Fruit fly (Drosophila melanogaster): Measurements from ENCODE around the gene nau.

nau gene

dm6 chr3R:23723381-23724034, 5.4 kb upstream of the nau start (continued):
- no peak for TF ChIP-seq CG13775 (GFP tag; optimal IDR thresholded peaks at IDR 0.05)
- peak; percentile 34; the same call in 1 of the 2 replicates for TF ChIP-seq CG31441 (GFP tag; IDR thresholded peaks at IDR 0.05)
- no peak for TF ChIP-seq CG12942 (GFP tag; optimal IDR thresholded peaks at IDR 0.05)
- no peak for TF ChIP-seq Neu2 (GFP tag; optimal IDR thresholded peaks at IDR 0.05; ENCODE audit: borderline replicate concordance)
- no peak for TF ChIP-seq CG2120 (GFP tag; optimal IDR thresholded peaks at IDR 0.05)
- TF ChIP-seq ham (GFP tag; IDR thresholded peaks at IDR 0.05) = 0 out of 2 replicates have a peak, but pooled peaks have one; percentile 8
- no peak for TF ChIP-seq hbn (GFP tag; IDR thresholded peaks at IDR 0.05; ENCODE audit: partially characterized antibody)
- TF ChIP-seq Pdp1 (GFP tag; optimal IDR thresholded peaks at IDR 0.05) = peak; percentile 29 to 89
- peak; percentile 77 for TF ChIP-seq CG1024 (GFP tag; IDR thresholded peaks at IDR 0.05)
- TF ChIP-seq Myb (GFP tag; optimal IDR thresholded peaks at IDR 0.05) = peak; percentile 22
- TF ChIP-seq CrebB (tag; optimal IDR thresholded peaks at IDR 0.05) = peak; percentile 48
- TF ChIP-seq tin (GFP tag; optimal IDR thresholded peaks at IDR 0.05) = no peak
- TF ChIP-seq CG8281 (tag; optimal IDR thresholded peaks at IDR 0.05) = peak; percentile 52
- peak; percentile 20 for TF ChIP-seq CG14710 (tag; optimal IDR thresholded peaks at IDR 0.05)
- TF ChIP-seq fd96Cb (tag; optimal IDR thresholded peaks at IDR 0.05) = peak; percentile 3
- peak; percentile 74 for TF ChIP-seq mirr (GFP tag; optimal IDR thresholded peaks at IDR 0.05)
- TF ChIP-seq ttk (GFP tag; IDR thresholded peaks at IDR 0.05) = peak; percentile 36; the same call in 1 of the 2 replicates
- TF ChIP-seq CG11723 (GFP tag; optimal IDR thresholded peaks at IDR 0.05) = peak; percentile 51
- no peak for TF ChIP-seq Hr51 (GFP tag; optimal IDR thresholded peaks at IDR 0.05)
- TF ChIP-seq sens (GFP tag) = peak; percentile 93
- no peak for TF ChIP-seq CG3065 (GFP tag; optimal IDR thresholded peaks at IDR 0.05)
- no peak for TF ChIP-seq BEAF-32 (GFP tag; optimal IDR thresholded peaks at IDR 0.05)
- TF ChIP-seq pros (GFP tag; optimal IDR thresholded peaks at IDR 0.05) = no peak
- TF ChIP-seq phol (tag; optimal IDR thresholded peaks at IDR 0.05) = no peak
- no peak for TF ChIP-seq Gsc (GFP tag; IDR thresholded peaks at IDR 0.05)
- peak; percentile 50; the same call in 2 of the 3 replicates for TF ChIP-seq tgo (GFP tag; IDR thresholded peaks at IDR 0.05)
- peak; percentile 76; the same call in 1 of the 4 replicates for TF ChIP-seq chinmo (GFP tag; IDR thresholded peaks at IDR 0.05; ENCODE audit: partially characterized antibody)
- TF ChIP-seq tup (GFP tag; optimal IDR thresholded peaks at IDR 0.05) = no peak
- no peak for TF ChIP-seq jing (GFP tag; optimal IDR thresholded peaks at IDR 0.05)
- peak; percentile 93 for TF ChIP-seq ATbp (GFP tag; optimal IDR thresholded peaks at IDR 0.05)
- TF ChIP-seq odd (GFP tag; optimal IDR thresholded peaks at IDR 0.05) = peak; percentile 12
- peak; percentile 43 for TF ChIP-seq run (tag; optimal IDR thresholded peaks at IDR 0.05)

DNA sequence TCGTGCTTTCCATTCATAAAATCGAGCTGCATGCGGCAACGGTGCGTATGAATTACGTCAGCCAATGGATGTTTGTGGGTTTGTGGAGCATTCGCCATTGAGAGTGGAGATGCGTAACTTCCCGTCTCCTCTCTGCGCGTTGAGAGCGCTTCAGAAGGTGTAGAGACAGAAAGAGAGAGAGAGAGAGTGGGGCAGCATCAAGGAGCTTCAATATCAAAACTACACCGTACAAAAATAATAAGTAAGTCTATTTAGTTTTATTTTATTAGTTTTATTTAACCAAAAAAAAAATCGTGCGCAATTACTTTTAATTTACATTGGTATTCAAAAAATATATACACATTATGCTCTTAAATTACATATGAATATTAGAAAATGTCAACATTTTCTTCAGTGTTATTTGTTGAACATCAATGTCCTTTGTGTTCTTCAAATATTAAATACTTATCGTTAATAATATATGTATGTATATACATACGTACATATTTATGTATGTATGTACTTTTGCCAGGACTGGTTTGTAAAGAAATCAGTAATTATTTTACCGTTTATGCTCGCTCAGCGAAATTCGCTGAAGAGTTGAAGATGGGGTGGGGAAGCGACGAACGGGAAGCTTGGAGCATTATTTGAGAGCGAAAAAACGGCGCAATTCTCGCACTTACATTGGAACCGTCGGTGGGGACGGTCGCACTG, 4.7 kb upstream of the nau start, which contains the start of gene CG10365:
CG10365 (plus strand) TSS at position 652 of the 693 bp plus-strand sequence.
- TF ChIP-seq CG1603 (tag; optimal IDR thresholded peaks at IDR 0.05) (peak; percentile 46), CG18599 (GFP tag; optimal IDR thresholded peaks at IDR 0.05) (peak; percentile 95), Med (GFP tag) (peak; percentile 76), Vsx1 (GFP tag; optimal IDR thresholded peaks at IDR 0.05) (peak; percentile 43), ken (GFP tag; IDR thresholded peaks at IDR 0.05) (no peak), mld (GFP tag; IDR thresholded peaks at IDR 0.05; ENCODE audit: partially characterized antibody) (no peak), CG32767 (GFP tag; IDR thresholded peaks at IDR 0.05) (peak; percentile 88), rib (GFP tag; IDR thresholded peaks at IDR 0.05) (peak; percentile 12; the same call in 1 of the 2 replicates), CG11695 (GFP tag; IDR thresholded peaks at IDR 0.05) (peak; percentile 90), Nf-YC (tag; optimal IDR thresholded peaks at IDR 0.05) (peak; percentile 64), mirr (GFP tag; optimal IDR thresholded peaks at IDR 0.05) (no peak), NfI (GFP tag; optimal IDR thresholded peaks at IDR 0.05) (peak; percentile 52), CG8290 (GFP tag; optimal IDR thresholded peaks at IDR 0.05) (peak; percentile 26), CG8290 (tag; optimal IDR thresholded peaks at IDR 0.05) (no peak), CG9437 (GFP tag; optimal IDR thresholded peaks at IDR 0.05) (peak; percentile 87), CG32772 (GFP tag; IDR thresholded peaks at IDR 0.05) (peak; percentile 85), CG13123 (GFP tag; optimal IDR thresholded peaks at IDR 0.05) (peak; percentile 78), CG6791 (GFP tag; IDR thresholded peaks at IDR 0.05; ENCODE audit: partially characterized antibody) (no peak)
